Worm (Caenorhabditis elegans): ENCODE data around the gene cpna-5.

DNA sequence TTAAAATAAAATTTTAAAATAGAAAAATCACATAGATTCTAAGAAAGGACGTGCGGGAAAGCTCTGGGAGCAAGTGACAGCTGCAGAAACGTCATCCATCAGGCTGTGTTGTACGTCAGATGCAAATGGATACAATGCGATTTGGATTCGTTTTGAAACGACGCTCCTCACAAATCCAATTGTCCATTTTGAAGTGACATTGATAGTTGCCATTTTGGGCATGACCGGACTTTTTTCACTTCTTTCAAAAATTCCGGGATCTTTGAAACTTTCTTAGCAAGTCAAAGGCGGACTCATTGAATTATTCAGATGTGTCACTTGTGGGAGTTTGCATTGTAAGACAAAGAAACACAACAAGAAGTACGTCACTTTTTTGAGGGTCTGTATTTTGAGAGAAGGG is 648 bp upstream of the cpna-5 start:
- no peak for TF ChIP-seq lir-3 (tag; optimal IDR thresholded peaks at IDR 0.05)
- TF ChIP-seq jun-1 (tag; optimal IDR thresholded peaks at IDR 0.05): no peak
- no peak for TF ChIP-seq pha-4 (GFP tag; IDR thresholded peaks at IDR 0.05)
- TF ChIP-seq pha-4 (tag; optimal IDR thresholded peaks at IDR 0.05): no peak
- no peak for TF ChIP-seq daf-12 (tag; optimal IDR thresholded peaks at IDR 0.05)
